Worm (Caenorhabditis elegans): ENCODE data around the gene fbxa-142.

DNA sequence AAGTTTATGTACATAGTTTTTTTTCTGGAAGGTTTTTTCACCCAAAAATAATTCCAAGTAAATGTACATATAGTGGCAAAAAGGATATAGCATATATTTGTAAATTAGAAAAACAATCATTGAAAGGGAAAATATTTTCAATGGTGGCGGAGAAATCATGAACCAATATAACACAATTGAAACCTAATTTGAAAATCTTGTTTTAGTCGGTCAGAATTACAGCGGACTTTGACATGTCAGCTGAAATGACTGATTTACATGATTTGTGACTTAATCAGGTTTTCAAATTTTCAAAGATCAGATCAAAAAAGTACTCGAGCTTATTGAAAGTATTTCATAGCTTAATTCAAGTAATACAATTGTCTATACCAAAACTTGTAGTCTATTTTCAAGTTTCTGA is 40.6 kb upstream of the fbxa-142 start, which contains the start of gene K05D4.9:
- no peak for TF ChIP-seq lin-13 (tag; optimal IDR thresholded peaks at IDR 0.05)
- TF ChIP-seq nhr-2 (tag; optimal IDR thresholded peaks at IDR 0.05), result no peak
- TF ChIP-seq pha-4 (tag; optimal IDR thresholded peaks at IDR 0.05), result no peak
- no peak for TF ChIP-seq lsy-2 (tag; optimal IDR thresholded peaks at IDR 0.05)
- TF ChIP-seq ceh-83 (GFP tag; optimal IDR thresholded peaks at IDR 0.05), result no peak
- TF ChIP-seq unc-39 (tag; optimal IDR thresholded peaks at IDR 0.05), result no peak
- TF ChIP-seq elt-3 (tag; optimal IDR thresholded peaks at IDR 0.05), result no peak
- no peak for TF ChIP-seq ces-1 (GFP tag; optimal IDR thresholded peaks at IDR 0.05)
- no peak for TF ChIP-seq nhr-28 (tag; optimal IDR thresholded peaks at IDR 0.05)
- TF ChIP-seq nhr-237 (tag; optimal IDR thresholded peaks at IDR 0.05), result no peak

Measured in whole organism, mixed stage, embryonic.